Worm (Caenorhabditis elegans): Measurements from ENCODE around the gene ptr-4.

ptr-4 gene

DNA sequence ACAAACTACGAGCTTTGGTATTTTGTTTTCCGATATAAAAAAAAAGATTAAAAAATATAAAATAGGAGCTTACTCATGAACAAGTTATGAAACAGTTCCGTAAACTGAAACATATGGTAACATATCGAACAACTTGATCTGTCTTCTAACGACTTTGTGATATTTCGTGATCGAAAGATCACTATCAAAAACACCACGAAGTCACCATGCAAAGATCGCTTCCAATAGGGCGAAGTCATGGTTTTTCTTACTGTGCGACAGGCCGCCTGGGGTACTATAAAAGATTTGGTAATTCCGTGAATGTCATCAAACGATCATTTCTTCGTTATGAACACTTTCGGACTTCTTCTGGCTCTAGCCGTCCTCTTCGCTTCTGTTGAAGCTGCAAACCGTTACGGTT is 16.9 kb upstream of the ptr-4 start, which contains the start of gene C45B2.3:
TSS of gene C45B2.3 (plus strand) at position 301 of the 400 bp plus-strand sequence.
- TF ChIP-seq unc-62 (GFP tag; optimal IDR thresholded peaks at IDR 0.05): no peak

DNA sequence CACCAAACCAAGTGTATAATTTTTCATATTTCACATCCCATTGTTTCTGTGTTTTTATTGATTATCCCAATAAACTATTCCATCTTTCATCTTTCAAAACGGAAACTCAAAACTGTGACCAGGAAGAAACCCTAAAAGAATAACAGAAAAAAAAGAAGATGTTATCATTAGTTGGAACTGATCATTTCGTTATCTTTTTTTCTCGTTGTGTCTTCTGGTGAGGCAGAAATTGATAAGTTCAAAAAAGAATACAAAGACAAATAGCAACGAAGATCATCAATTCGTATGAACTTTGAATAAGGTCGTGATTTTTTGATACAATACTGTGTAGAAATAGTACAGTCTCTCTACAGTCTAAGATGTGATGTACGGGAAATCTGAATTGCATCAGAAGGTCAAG is 16.0 kb upstream of the ptr-4 start:
- TF ChIP-seq unc-62 (GFP tag; optimal IDR thresholded peaks at IDR 0.05): no peak

DNA sequence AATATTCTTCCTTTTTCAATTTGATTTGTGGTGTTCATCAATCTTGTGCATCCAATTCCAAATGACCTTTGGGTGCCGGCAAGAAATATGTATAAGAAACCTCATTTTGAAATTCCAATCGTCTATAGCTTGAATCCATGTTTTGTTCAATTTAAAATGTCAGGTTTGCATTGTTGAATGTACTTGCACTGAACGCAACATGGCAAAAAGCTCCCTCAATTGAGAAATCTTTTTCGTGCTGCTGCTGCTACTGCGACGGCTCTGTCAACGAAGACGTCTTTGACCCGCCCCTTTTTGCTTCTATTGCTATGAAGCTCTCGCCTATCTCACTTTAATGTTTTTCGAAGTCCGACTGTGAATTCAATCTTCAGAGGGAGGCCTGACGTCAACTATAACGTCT is 9.4 kb upstream of the ptr-4 start, which contains the start of gene lgc-58:
TSS of gene lgc-58 (plus strand) at position 301 of the 400 bp plus-strand sequence.
- TF ChIP-seq unc-62 (GFP tag; optimal IDR thresholded peaks at IDR 0.05): no peak

DNA sequence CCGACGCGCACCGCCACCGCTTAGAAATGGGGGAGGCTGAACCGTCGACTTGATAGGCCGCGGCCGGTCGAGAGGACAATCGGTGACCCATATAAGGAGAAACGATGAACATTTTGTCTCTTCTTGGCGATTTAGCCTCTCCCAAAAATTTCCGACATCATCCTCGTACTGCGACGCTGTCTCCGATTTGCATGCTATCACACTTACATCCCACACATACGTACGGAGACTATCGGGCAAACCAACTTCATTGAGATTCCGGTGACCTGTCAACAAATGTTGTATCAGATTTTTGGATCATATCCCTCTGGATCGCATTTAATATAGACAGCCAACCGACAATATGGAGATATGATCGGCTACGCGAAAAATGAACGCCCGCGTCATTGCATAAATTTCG is 832 bp upstream of the ptr-4 start:
- no peak for TF ChIP-seq unc-62 (GFP tag; optimal IDR thresholded peaks at IDR 0.05)

DNA sequence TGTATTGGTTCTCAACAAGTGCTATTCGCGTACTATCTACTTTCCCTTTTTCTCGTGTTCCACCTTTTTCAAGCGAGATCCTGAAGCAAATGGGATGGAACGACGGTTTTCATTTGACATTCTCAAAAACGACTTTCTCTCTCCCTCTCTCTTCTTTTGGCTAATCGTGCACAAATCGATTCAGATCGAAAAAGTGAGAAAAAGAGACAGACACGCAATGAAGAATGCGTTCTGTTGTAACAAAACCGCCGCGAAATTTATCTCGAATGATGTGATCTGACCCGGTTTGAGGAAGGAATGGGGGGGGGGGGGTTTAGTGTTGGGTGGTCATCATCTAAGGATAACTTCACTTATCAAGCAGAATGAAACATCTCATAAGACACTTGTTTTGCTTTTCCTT is 1.4 kb downstream of the ptr-4 start:
- no peak for TF ChIP-seq unc-62 (GFP tag; optimal IDR thresholded peaks at IDR 0.05)

DNA sequence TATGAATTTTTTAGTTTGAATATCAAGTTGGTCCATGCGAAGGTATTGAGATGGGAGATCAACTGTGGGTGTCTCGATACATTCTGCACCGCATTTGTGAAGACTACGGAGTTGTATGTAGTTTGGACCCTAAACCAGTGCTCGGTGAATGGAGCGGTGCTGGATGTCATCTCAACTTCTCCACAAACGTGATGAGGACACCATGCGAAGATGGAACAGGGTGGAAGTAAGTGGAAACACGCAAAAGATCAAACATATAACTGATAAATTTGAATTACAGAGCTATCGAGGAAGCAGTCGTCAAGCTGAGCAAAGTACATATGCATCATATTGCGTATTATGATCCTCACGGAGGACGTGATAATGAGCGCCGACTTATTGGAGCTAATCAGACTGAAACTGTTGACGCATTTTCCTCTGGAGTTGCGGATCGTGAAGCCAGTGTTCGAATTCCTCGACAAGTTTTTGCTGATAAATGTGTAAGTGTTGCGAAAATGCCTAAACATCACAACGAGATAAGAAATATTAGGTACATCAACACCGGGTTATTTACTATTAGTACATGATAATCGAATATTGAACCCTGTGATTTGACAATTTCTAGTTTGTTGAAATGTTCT is 6.5 kb downstream of the ptr-4 start:
- TF ChIP-seq unc-62 (GFP tag; optimal IDR thresholded peaks at IDR 0.05): no peak

DNA sequence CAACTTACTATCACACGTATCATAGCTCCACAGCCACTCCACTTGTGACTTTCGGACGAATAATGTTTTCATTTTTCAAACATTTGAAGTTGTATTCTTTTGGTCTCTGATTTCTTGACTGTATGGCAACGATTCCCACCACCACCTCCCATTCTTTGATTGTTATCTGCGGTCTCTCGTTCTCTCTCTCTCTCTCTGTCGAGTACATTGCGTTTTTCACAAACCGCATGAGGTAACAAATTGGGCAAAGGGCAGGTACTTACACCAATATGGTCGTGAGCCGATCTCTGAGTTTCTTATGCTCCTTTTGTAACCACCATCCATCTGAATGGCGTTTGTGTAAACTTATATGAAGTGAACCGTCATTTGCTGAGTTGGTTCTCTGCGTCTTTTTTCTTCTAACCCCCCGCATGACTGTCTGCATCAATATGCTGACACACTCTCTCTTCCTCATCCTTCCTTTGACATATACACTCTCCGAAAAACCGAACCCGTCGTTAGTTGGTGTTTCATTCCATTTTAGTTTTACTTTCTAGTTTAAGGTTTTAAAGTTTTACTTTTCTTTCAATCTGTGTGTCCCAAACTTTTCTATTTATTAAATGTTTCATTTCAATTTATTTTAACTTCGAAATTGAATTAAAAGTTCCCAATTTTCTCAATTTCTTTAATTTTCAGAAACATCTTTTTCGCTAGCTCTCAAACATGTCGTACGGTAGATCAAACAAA is 8.0 kb downstream of the ptr-4 start, which contains the start of gene gln-1:
TSS of gene gln-1 (plus strand) at position 676 of the 726 bp plus-strand sequence.
- TF ChIP-seq unc-62 (GFP tag; optimal IDR thresholded peaks at IDR 0.05): no peak

DNA sequence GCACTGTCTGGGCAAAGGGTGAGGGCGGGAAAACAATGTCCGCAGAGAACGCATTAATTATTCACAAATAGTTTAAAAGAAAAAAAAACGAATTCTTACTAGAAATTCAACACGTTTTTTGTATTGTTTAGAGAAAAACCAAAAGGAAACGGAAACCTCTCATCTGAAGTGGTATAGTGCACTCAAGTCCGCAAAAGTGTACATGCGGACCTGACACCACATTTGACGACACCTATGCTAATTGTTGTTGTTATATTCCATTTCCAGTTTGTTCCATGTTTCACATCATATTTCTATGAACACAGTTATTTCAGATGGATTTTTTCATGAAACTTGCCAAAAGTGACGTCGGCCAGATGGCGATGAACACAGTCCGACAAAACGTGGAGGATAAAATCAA is 13.0 kb downstream of the ptr-4 start, which contains the start of gene C45B2.6:
TSS of gene C45B2.6 (plus strand) at position 136 of the 400 bp plus-strand sequence.
- TF ChIP-seq unc-62 (GFP tag; optimal IDR thresholded peaks at IDR 0.05): no peak

DNA sequence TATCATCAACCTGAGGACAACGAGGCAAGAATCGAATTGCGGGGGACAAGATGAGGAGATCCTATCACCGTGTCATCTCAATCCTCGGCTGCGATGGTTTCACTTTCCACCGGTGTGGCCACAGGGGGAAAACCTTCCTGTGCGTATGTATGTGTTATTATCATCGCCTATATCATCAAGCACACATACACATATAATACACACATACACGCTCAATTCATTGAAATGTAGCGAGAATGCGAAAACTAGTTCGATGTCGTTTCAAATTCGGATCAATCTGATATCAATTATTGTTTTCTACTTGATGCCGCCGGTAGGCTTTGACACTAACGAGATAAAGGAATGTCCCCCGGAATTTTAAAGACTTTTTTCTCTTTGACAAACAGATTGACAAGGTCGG is 14.9 kb downstream of the ptr-4 start:
- no peak for TF ChIP-seq unc-62 (GFP tag; optimal IDR thresholded peaks at IDR 0.05)

DNA sequence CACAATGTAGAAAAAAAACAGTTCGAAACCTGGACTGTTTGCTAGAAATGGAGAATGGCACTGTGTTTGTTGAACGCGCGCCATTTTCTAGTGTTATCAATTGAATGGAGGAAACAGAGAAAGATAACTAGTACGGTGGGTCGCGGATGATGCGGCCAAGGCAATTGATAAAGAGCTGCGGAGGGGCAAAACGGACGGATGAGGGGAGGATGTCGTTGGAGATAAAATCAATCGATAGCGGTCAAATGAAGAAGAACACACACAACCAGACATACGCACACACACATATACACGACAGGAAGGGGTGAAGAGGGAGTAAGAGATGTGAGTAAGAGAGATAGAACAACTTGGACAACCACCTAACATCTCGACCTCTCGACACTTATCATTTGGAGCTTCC is 15.7 kb downstream of the ptr-4 start:
- TF ChIP-seq unc-62 (GFP tag; optimal IDR thresholded peaks at IDR 0.05): no peak

DNA sequence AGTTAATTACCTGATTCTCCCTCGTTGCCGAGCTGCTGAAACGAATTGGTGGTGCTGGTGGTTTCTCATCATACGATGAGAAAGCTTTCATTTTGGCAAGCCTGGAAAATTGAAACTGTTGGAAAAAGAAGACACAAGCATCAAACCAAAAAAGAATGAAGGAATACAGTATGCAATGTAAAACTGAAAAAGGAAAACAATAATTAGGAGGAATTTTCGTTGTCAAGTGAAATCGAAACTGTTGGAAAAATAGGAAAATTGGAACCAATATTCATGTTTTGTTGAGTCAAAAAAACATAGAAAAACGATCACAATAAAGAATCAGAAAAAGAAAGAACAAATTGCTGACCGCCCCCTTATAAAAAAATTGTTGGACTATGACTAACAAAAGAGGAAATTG is 17.3 kb downstream of the ptr-4 start, which contains the start of gene pak-1:
TSS of gene pak-1 (minus strand) at position 101 of the 400 bp plus-strand sequence.
- no peak for TF ChIP-seq unc-62 (GFP tag; optimal IDR thresholded peaks at IDR 0.05)

DNA sequence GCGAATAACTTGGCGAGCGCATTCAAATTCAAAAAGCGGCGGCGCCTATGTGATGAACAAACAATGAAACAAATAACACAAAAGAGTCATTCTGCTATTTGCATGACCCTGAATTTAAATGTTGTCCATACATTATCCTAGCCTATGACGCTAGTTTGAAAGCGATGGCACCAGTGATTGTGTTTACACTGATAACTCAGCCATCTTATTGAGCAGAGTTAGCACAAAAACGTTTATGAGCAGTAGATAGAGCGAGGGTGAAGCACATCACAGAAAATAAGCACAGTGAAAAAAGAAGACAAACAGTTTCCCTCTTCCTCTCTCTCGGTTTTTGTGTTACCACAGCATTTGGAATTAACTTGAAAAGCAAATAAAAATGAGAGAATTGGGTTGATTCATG is 22.5 kb downstream of the ptr-4 start:
- TF ChIP-seq unc-62 (GFP tag; optimal IDR thresholded peaks at IDR 0.05): no peak

DNA sequence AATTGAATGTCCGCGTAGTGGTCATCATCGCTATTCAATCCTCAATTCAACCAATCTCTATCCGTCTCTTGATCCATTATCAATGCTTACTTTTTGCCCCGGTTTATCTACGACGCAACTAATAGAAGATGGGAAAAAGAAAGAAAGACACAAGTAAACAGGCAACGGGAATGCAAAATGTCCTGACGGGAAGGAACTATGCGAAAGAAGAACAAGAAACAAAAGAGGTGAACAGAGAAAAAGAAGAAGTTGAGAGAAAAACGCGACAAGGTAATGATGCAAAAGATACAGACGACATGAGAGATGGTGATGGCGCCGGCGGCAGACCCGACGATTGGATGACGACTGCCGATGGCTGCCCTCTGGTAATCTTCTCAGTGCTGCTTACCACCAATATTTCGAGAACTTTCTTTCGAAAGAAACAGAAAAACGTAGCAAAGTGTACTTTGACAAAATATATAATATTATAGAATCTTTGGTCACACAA is 23.7 kb downstream of the ptr-4 start:
- TF ChIP-seq unc-62 (GFP tag; optimal IDR thresholded peaks at IDR 0.05): no peak

DNA sequence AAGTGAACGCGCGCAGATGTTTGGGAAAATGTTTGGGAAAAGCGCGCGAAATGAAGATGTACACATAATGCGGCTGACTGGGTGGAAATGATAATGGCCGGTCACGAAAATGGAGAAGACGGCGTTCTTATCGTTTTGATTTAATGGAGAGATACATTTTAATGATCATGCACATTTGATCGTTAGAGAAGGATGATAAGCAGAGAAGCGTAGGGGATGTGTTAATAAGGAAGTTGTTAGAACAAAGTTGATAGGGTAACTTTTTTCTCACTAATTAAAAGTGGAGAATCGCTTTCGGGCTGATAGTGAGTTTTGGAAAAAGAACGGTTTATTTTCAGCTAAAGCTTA is 24.7 kb downstream of the ptr-4 start:
- TF ChIP-seq unc-62 (GFP tag; optimal IDR thresholded peaks at IDR 0.05): no peak

DNA sequence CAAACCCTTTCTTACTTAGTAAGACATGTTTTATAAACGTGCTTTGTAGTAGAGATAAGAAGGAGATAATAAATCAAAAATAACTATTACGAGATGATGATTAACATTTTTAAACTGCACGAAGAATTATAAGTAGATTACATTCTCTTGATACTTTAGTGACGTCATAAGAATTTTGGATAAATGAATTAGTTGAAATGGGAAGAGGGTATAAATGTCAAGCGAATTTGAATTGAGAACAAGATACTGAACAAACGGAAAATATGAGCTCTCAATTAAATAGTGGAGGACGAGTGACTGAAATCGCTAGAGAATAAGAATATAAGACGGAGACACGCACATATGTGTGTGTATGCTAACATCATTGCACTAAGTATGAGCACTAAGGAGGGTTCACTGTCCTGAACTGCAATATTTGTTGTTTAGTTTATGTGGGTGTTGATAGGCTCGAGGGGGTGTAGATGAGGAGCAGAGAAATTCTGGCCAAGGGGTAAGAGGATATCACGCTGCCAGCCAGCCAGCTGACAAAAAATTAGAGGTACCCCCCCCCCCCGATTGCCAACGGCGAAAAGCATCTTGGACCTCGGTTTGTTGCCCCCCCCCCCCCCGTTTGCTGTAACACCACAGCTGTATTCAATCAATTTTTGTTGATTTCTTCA is 25.2 kb downstream of the ptr-4 start:
- no peak for TF ChIP-seq unc-62 (GFP tag; optimal IDR thresholded peaks at IDR 0.05)

DNA sequence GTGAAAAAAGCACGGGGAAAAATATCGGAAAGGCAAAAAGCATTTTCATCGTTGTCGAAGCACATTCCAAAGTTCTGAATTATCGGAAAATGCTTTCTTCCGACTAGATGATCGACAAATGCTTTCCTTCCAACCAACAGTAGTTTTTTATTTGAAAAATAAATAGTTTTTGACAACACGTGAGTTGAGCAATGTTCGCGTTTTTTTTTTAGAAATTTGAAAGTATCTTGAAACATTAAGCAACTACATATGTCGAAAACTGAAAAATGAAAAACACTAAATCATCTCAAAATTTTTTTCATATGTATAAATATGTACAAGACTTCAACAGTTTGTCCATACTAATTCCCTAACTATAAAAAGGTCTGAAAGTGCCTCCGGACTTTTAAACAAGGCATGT is 26.2 kb downstream of the ptr-4 start, which contains the start of gene hsp-25:
TSS of gene hsp-25 (minus strand) at position 101 of the 400 bp plus-strand sequence.
- TF ChIP-seq unc-62 (GFP tag; optimal IDR thresholded peaks at IDR 0.05): no peak

Measured in whole organism, dauer.